Fruit fly (Drosophila melanogaster): ENCODE measurements around the gene endos.

- no peak for TF ChIP-seq CG6792 (GFP tag; optimal IDR thresholded peaks at IDR 0.05)
- TF ChIP-seq CG32006 (GFP tag; optimal IDR thresholded peaks at IDR 0.05), result no peak
- TF ChIP-seq Gug (GFP tag; IDR thresholded peaks at IDR 0.05), result no peak
- no peak for TF ChIP-seq CG31627 (GFP tag; optimal IDR thresholded peaks at IDR 0.05)
- no peak for TF ChIP-seq OdsH (GFP tag; optimal IDR thresholded peaks at IDR 0.05)
- no peak for TF ChIP-seq Hr4 (GFP tag; optimal IDR thresholded peaks at IDR 0.05)
- TF ChIP-seq Smox (GFP tag; optimal IDR thresholded peaks at IDR 0.05), result no peak
- peak; percentile 16 for TF ChIP-seq CG8632 (GFP tag; optimal IDR thresholded peaks at IDR 0.05)
- peak in 1 of 2 experiments; percentile 33 for TF ChIP-seq salr (GFP tag; optimal IDR thresholded peaks at IDR 0.05)
- peak; percentile 35 for TF ChIP-seq Sox14 (GFP tag; optimal IDR thresholded peaks at IDR 0.05)
- no peak for TF ChIP-seq CG6808 (GFP tag; optimal IDR thresholded peaks at IDR 0.05)
Observed at dm6 chr3L:14004041-14004407, 27.5 kb downstream of the endos start.

All from whole organism, prepupa.